Worm (Caenorhabditis elegans): ENCODE measurements around the gene F53F4.15.
A peak's percentile ranks its signal among the peaks of the same experiment; 100 is the strongest.

The F53F4.15 gene

DNA sequence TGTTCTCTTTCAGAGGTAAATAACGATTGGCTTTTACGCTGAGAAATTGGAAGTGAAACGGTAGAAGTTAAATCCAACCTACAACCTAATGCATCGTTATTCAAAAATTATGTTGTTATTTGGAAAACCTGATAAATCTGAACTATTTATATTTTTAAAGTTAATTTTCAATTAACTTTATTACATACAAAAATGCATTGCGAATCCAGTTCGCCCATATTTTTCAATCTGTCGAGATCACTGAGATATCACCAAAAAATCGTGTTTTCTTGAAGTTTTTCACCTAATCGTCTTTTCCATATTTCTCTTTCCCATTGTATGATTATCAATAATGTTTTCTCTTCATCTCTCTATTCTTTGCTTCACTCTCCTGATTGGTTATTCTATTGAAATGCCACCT, at the start of gene F53F4.15:
Gene F53F4.15, plus strand, starts transcription at position 301 of the 400 bp plus-strand sequence.
- TF ChIP-seq sem-4 (tag; optimal IDR thresholded peaks at IDR 0.05) (no peak), R02D3.7 (tag; optimal IDR thresholded peaks at IDR 0.05) (no peak), F13H6.1 (tag; optimal IDR thresholded peaks at IDR 0.05) (no peak), ama-1 (optimal IDR thresholded peaks at IDR 0.05) (no peak), mdl-1 (tag; optimal IDR thresholded peaks at IDR 0.05) (no peak)

DNA sequence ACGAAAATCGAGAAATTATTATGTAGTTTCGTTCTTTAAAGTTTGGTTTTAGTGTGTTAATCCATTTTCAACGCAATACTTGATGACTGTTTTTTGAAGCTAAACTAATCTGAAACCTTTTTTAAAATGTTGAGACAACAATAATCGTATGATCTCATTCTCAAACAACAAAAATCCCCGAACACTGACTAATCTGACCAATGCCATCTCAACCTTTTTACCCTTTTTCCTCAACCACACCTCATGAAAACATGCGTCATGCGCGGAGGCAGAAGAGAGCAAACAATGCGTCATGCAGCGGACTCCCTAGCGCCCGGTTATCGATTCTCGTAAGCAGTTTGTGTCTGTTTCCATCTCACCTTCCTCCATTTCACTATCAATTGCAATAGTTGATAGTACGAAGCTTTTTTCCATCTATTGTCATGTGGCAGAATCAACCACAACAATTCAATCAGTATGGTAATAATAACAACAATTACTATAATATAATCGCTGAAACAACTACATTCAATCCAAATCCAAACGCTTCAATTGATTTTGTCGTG, 49.0 kb upstream of the F53F4.15 start, which contains the start of gene C50B8.4:
Gene C50B8.4, plus strand, starts transcription at position 299 of the 545 bp plus-strand sequence.
- TF ChIP-seq sma-3 (GFP tag; optimal IDR thresholded peaks at IDR 0.05) = no peak
- TF ChIP-seq nhr-25 (tag; optimal IDR thresholded peaks at IDR 0.05) = no peak
- TF ChIP-seq fos-1 (tag; optimal IDR thresholded peaks at IDR 0.05) = peak; percentile 86
- TF ChIP-seq mbf-1 (tag; optimal IDR thresholded peaks at IDR 0.05) = no peak

DNA sequence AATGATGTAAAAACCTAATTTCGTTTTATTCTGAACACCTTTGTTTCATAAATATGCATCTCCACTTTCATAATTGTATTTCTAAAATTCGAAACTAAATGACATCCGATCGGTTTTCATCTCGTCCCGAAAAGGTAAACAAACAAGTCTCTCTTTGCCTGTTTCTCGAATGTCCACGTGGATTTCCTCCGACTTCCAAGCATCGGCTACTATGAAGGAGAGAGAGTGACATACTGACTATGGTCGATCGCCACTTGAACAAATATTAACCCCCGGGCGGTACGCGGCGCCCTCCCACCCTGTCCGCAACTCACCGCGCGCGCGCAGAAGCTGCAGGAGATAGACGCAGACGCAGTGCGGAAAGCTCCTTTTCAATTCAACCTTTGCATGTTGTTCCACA, 44.9 kb upstream of the F53F4.15 start:
- TF ChIP-seq ZK546.5 (tag; optimal IDR thresholded peaks at IDR 0.05) (no peak), mab-5 (tag; optimal IDR thresholded peaks at IDR 0.05) (no peak), ama-1 (optimal IDR thresholded peaks at IDR 0.05) (no peak), nhr-237 (tag; optimal IDR thresholded peaks at IDR 0.05) (no peak)

ce11 chrV:13576828-13577227, 43.9 kb upstream of the F53F4.15 start:
- peak; percentile 7 for TF ChIP-seq gmeb-1 (tag; optimal IDR thresholded peaks at IDR 0.05)
- TF ChIP-seq fos-1 (tag; optimal IDR thresholded peaks at IDR 0.05) = peak; percentile 93
- TF ChIP-seq sma-9 (GFP tag; optimal IDR thresholded peaks at IDR 0.05) = peak; percentile 28
- no peak for TF ChIP-seq sma-9 (tag; optimal IDR thresholded peaks at IDR 0.05)
- TF ChIP-seq skn-1 (tag; optimal IDR thresholded peaks at IDR 0.05) = no peak

- TF ChIP-seq mbf-1 (tag; optimal IDR thresholded peaks at IDR 0.05) (no peak), fos-1 (tag; optimal IDR thresholded peaks at IDR 0.05) (peak; percentile 88)
These were observed 43.3 kb upstream of the F53F4.15 start for ce11 chrV:13577463-13577862.

- TF ChIP-seq ztf-1 (GFP tag; conservative IDR thresholded peaks at IDR 0.05) (no peak), dmd-4 (tag; optimal IDR thresholded peaks at IDR 0.05) (no peak), ama-1 (optimal IDR thresholded peaks at IDR 0.05) (no peak), fos-1 (tag; optimal IDR thresholded peaks at IDR 0.05) (peak; percentile 60), zag-1 (tag; optimal IDR thresholded peaks at IDR 0.05) (no peak), ztf-4 (tag; optimal IDR thresholded peaks at IDR 0.05) (no peak), aly-2 (tag; optimal IDR thresholded peaks at IDR 0.05) (no peak)
These were observed 42.1 kb upstream of the F53F4.15 start, which contains the start of gene C50B8.6 for ce11 chrV:13578637-13579036. C50B8.6 (plus strand) TSS chrV:13578972.

- TF ChIP-seq F13H6.1 (tag; optimal IDR thresholded peaks at IDR 0.05) (peak; percentile 15), fos-1 (tag; optimal IDR thresholded peaks at IDR 0.05) (peak; percentile 74), lin-11 (tag; optimal IDR thresholded peaks at IDR 0.05) (no peak)
These were observed 40.1 kb upstream of the F53F4.15 start, which contains the start of gene C50B8.5 for ce11 chrV:13580696-13581095. C50B8.5 (plus strand) TSS chrV:13580968.

DNA sequence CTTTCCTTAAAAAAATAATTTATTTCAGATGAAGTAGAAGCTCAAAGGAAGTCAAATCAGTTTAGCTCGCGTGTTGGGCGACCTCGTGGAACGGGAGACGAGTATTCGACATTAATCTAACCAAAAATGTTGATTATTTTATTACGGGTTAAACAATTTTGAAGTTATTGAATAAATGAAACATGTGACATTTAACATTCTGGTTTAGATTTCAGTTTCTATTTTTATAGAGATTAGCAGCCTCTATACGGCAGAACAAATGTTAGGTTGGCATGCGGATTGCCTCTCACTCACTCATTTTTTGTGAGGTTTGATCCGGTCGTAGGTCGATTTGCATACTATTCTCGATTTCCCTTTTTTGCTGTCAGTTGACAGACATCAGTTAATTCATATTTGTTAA, 36.3 kb upstream of the F53F4.15 start, which contains the start of gene F53F4.1:
Gene F53F4.1, plus strand, starts transcription at position 301 of the 400 bp plus-strand sequence.
- TF ChIP-seq nhr-12 (tag; optimal IDR thresholded peaks at IDR 0.05) (no peak), nhr-23 (tag; optimal IDR thresholded peaks at IDR 0.05) (no peak), egl-27 (tag; optimal IDR thresholded peaks at IDR 0.05) (no peak)

ce11 chrV:13587902-13588301, 32.9 kb upstream of the F53F4.15 start, which contains the start of gene F53F4.17:
F53F4.17 (plus strand) TSS chrV:13588202.
- no peak for TF ChIP-seq Y55F3AM.14 (GFP tag; optimal IDR thresholded peaks at IDR 0.05)
